Worm (Caenorhabditis elegans): ENCODE data around the gene nhr-234.

ce11 chrII:12616081-12616480 lies 20.4 kb upstream of the nhr-234 start, which contains the start of gene nspe-6:
- TF ChIP-seq ama-1 (optimal IDR thresholded peaks at IDR 0.05) = no peak
- no peak for TF ChIP-seq lin-39 (tag; optimal IDR thresholded peaks at IDR 0.05)
- no peak for TF ChIP-seq unc-62 (GFP tag; optimal IDR thresholded peaks at IDR 0.05)
- TF ChIP-seq elt-2 (tag; optimal IDR thresholded peaks at IDR 0.05) = no peak
- TF ChIP-seq pqm-1 (tag; optimal IDR thresholded peaks at IDR 0.05) = no peak
- no peak for TF ChIP-seq nfya-1 (tag; optimal IDR thresholded peaks at IDR 0.05; ENCODE audit: insufficient read depth)
- no peak for TF ChIP-seq ceh-16 (tag; optimal IDR thresholded peaks at IDR 0.05)
- TF ChIP-seq nhr-43 (tag; optimal IDR thresholded peaks at IDR 0.05; ENCODE audit: poor library complexity, severe bottlenecking) = no peak
- no peak for TF ChIP-seq aly-2 (tag; optimal IDR thresholded peaks at IDR 0.05)
- TF ChIP-seq nhr-76 (tag; optimal IDR thresholded peaks at IDR 0.05) = no peak
- TF ChIP-seq egl-27 (tag; optimal IDR thresholded peaks at IDR 0.05) = no peak
- TF ChIP-seq ceh-9 (tag; optimal IDR thresholded peaks at IDR 0.05) = no peak
- no peak for TF ChIP-seq nhr-12 (tag; optimal IDR thresholded peaks at IDR 0.05)
- no peak for TF ChIP-seq nhr-28 (tag; optimal IDR thresholded peaks at IDR 0.05)
